Worm (Caenorhabditis elegans) whole organism, mixed stage, embryonic: ENCODE data around the gene egl-5.

Experiments used
- M03D4.4 ChIP-seq: sonication (generic microtip); optimal IDR thresholded peaks from 2 replicates; lab custom pipeline; 2017; ENCODE audit warnings: mild to moderate bottlenecking, missing genetic modification characterization, missing compliant biosample characterization
- bed-3 ChIP-seq: fragments of 200-800 bp; sonication (Bioruptor generic); optimal IDR thresholded peaks from 3 replicates; lab custom pipeline; 2018; ENCODE audit warnings: mild to moderate bottlenecking, missing genetic modification characterization, moderate library complexity, missing compliant biosample characterization
- blmp-1 ChIP-seq: fragments of 150-350 bp; optimal IDR thresholded peaks from 2 replicates; lab custom pipeline; 2014; ENCODE audit warnings: missing biosample characterization, missing genetic modification characterization
- ceh-39 ChIP-seq: fragments of 150-350 bp; optimal IDR thresholded peaks from 2 replicates; lab custom pipeline; 2014; ENCODE audit warnings: missing biosample characterization, missing genetic modification characterization
- ceh-43 ChIP-seq: fragments of 200-800 bp; sonication (Bioruptor generic); optimal IDR thresholded peaks from 2 replicates; lab custom pipeline; 2018; ENCODE audit warnings: mild to moderate bottlenecking, missing genetic modification characterization, moderate library complexity, missing compliant biosample characterization
- ceh-83 ChIP-seq: fragments of 200-800 bp; sonication (Bioruptor generic); optimal IDR thresholded peaks from 2 replicates; lab custom pipeline; 2018; ENCODE audit warnings: mild to moderate bottlenecking, missing genetic modification characterization, missing compliant biosample characterization
- ces-1 ChIP-seq: fragments of 150-350 bp; optimal IDR thresholded peaks from 2 replicates; lab custom pipeline; 2014; ENCODE audit warnings: missing biosample characterization, missing genetic modification reagents, missing genetic modification characterization
- cnd-1 ChIP-seq: fragments of 200-800 bp; sonication (Bioruptor generic); optimal IDR thresholded peaks from 2 replicates; lab custom pipeline; 2018; ENCODE audit warnings: mild to moderate bottlenecking, missing genetic modification characterization, missing compliant biosample characterization
- drap-1 ChIP-seq: fragments of 200-800 bp; sonication (Bioruptor generic); optimal IDR thresholded peaks from 3 replicates; lab custom pipeline; 2018; ENCODE audit warnings: mild to moderate bottlenecking, missing genetic modification characterization, missing compliant biosample characterization
- elt-1 ChIP-seq: sonication (generic microtip); optimal IDR thresholded peaks from 2 replicates; lab custom pipeline; 2017; ENCODE audit warnings: missing genetic modification characterization, mild to moderate bottlenecking, missing compliant biosample characterization, antibody characterized with exemption, moderate library complexity, borderline replicate concordance; ENCODE audit not compliant: insufficient read depth
- elt-3 ChIP-seq: fragments of 150-350 bp; optimal IDR thresholded peaks from 2 replicates; lab custom pipeline; 2014; ENCODE audit warnings: missing biosample characterization, missing genetic modification characterization
- flh-1 ChIP-seq: fragments of 200-800 bp; sonication (Bioruptor generic); optimal IDR thresholded peaks from 2 replicates; lab custom pipeline; 2018; ENCODE audit warnings: mild to moderate bottlenecking, missing genetic modification characterization, moderate library complexity, missing compliant biosample characterization
- ham-2 ChIP-seq: fragments of 200-800 bp; sonication (Bioruptor generic); optimal IDR thresholded peaks from 2 replicates; lab custom pipeline; 2018; ENCODE audit warnings: mild to moderate bottlenecking, missing genetic modification characterization, missing compliant biosample characterization
- hlh-1 ChIP-seq: fragments of 150-350 bp; optimal IDR thresholded peaks from 2 replicates; lab custom pipeline; 2014; ENCODE audit warnings: missing biosample characterization, missing genetic modification reagents, missing genetic modification characterization
- lin-13 ChIP-seq: fragments of 150-350 bp; optimal IDR thresholded peaks from 2 replicates; lab custom pipeline; 2014; ENCODE audit warnings: missing biosample characterization, missing genetic modification characterization
- lin-32 ChIP-seq: fragments of 200-800 bp; sonication (Bioruptor generic); optimal IDR thresholded peaks from 2 replicates; lab custom pipeline; 2018; ENCODE audit warnings: mild to moderate bottlenecking, missing genetic modification characterization, missing compliant biosample characterization
- lsy-2 ChIP-seq: fragments of 150-350 bp; optimal IDR thresholded peaks from 2 replicates; lab custom pipeline; 2014; ENCODE audit warnings: missing biosample characterization, missing genetic modification characterization
- mab-5 ChIP-seq: fragments of 150-350 bp; optimal IDR thresholded peaks from 2 replicates; lab custom pipeline; 2014; ENCODE audit warnings: missing biosample characterization, missing genetic modification characterization
- mep-1 ChIP-seq: fragments of 150-350 bp; optimal IDR thresholded peaks from 2 replicates; lab custom pipeline; 2017; ENCODE audit warnings: missing biosample characterization, missing genetic modification reagents, missing genetic modification characterization, inconsistent platforms
- mls-2 ChIP-seq: sonication (generic microtip); optimal IDR thresholded peaks from 2 replicates; lab custom pipeline; 2016; ENCODE audit warnings: mild to moderate bottlenecking, missing genetic modification characterization, moderate library complexity, missing compliant biosample characterization
- nhr-12 ChIP-seq: fragments of 150-350 bp; optimal IDR thresholded peaks from 2 replicates; lab custom pipeline; 2014; ENCODE audit warnings: missing biosample characterization, missing genetic modification characterization
- nhr-2 ChIP-seq: fragments of 150-350 bp; optimal IDR thresholded peaks from 2 replicates; lab custom pipeline; 2014; ENCODE audit warnings: missing biosample characterization, missing genetic modification characterization
- nhr-237 ChIP-seq: fragments of 150-350 bp; optimal IDR thresholded peaks from 2 replicates; lab custom pipeline; 2014; ENCODE audit warnings: missing biosample characterization, missing genetic modification characterization
- nhr-28 ChIP-seq: fragments of 150-350 bp; optimal IDR thresholded peaks from 2 replicates; lab custom pipeline; 2014; ENCODE audit warnings: missing biosample characterization, missing genetic modification characterization
- nhr-76 ChIP-seq: sonication (generic microtip); optimal IDR thresholded peaks from 2 replicates; lab custom pipeline; 2017; ENCODE audit warnings: missing biosample characterization, missing genetic modification characterization
- pha-4 ChIP-seq: fragments of 150-350 bp; optimal IDR thresholded peaks from 2 replicates; lab custom pipeline; 2018; ENCODE audit warnings: missing biosample characterization, missing genetic modification reagents, missing genetic modification characterization
- sem-2 ChIP-seq: fragments of 200-800 bp; sonication (Bioruptor generic); optimal IDR thresholded peaks from 2 replicates; lab custom pipeline; 2018; ENCODE audit warnings: mild to moderate bottlenecking, missing genetic modification characterization, missing compliant biosample characterization
- snpc-4 ChIP-seq: fragments of 150-350 bp; optimal IDR thresholded peaks from 2 replicates; lab custom pipeline; 2014; ENCODE audit warnings: missing biosample characterization, missing genetic modification characterization
- sptf-1 ChIP-seq: sonication (generic microtip); optimal IDR thresholded peaks from 2 replicates; lab custom pipeline; 2017; ENCODE audit warnings: mild to moderate bottlenecking, missing genetic modification characterization, moderate library complexity, missing compliant biosample characterization
- tbx-8 ChIP-seq: fragments of 200-800 bp; sonication (Bioruptor generic); optimal IDR thresholded peaks from 2 replicates; lab custom pipeline; 2018; ENCODE audit warnings: mild to moderate bottlenecking, missing genetic modification characterization, moderate library complexity, missing compliant biosample characterization
- unc-120 ChIP-seq: sonication (generic microtip); optimal IDR thresholded peaks from 2 replicates; lab custom pipeline; 2017; ENCODE audit warnings: missing genetic modification characterization, missing compliant biosample characterization; ENCODE audit not compliant: poor library complexity, severe bottlenecking
- unc-39 ChIP-seq: fragments of 150-350 bp; optimal IDR thresholded peaks from 2 replicates; lab custom pipeline; 2014; ENCODE audit warnings: missing biosample characterization, missing genetic modification characterization
- unc-62 ChIP-seq: fragments of 150-350 bp; optimal IDR thresholded peaks from 2 replicates; lab custom pipeline; 2014; ENCODE audit warnings: missing biosample characterization, missing genetic modification reagents, missing genetic modification characterization
- zip-8 ChIP-seq: fragments of 150-350 bp; optimal IDR thresholded peaks from 2 replicates; lab custom pipeline; 2014; ENCODE audit warnings: missing biosample characterization, missing genetic modification characterization
- ztf-11 ChIP-seq: fragments of 150-350 bp; optimal IDR thresholded peaks from 2 replicates; lab custom pipeline; 2014; ENCODE audit warnings: missing biosample characterization, missing genetic modification characterization

The egl-5 gene

ce11 chrIII:7838907-7839642, 24.9 kb downstream of the egl-5 start, which contains the start of gene ceh-23:
TSS of gene ceh-23 (plus strand) at chrIII:7839592.
- TF ChIP-seq cnd-1 (no peak), hlh-1 (no peak), snpc-4 (tag; lab: Kevin White, UChicago) (no peak), ces-1 (GFP tag; lab: Kevin White, UChicago) (no peak), nhr-237 (tag; lab: Kevin White, UChicago) (no peak), ceh-43 (GFP tag; lab: Kevin White, UChicago) (no peak), ceh-39 (tag; lab: Kevin White, UChicago) (no peak)

- no peak for TF ChIP-seq lin-13 (tag; lab: Kevin White, UChicago)
- TF ChIP-seq unc-39 (tag; lab: Kevin White, UChicago) = no peak
- TF ChIP-seq unc-62 (GFP tag; lab: Kevin White, UChicago) = no peak
- no peak for TF ChIP-seq ces-1 (GFP tag; lab: Kevin White, UChicago)
- TF ChIP-seq blmp-1 (tag; lab: Kevin White, UChicago) = no peak
- TF ChIP-seq, all 35 proteins: peak for 0
These were observed 29.4 kb downstream of the egl-5 start, which contains the start of gene ZK652.8 for ce11 chrIII:7843536-7843935. TSS of gene ZK652.8 (minus strand) at chrIII:7843636.

- TF ChIP-seq ces-1 (GFP tag; lab: Kevin White, UChicago) (peak; percentile 91), unc-62 (GFP tag; lab: Kevin White, UChicago) (no peak)
These were observed 34.0 kb downstream of the egl-5 start for ce11 chrIII:7848173-7848572.

ce11 chrIII:7854494-7855184, 40.5 kb downstream of the egl-5 start, which contains the start of gene rpl-35:
TSS of gene rpl-35 (plus strand) at chrIII:7855134.
- peak; percentile 66 for TF ChIP-seq mab-5 (tag; lab: Kevin White, UChicago)
- TF ChIP-seq tbx-8 (GFP tag; lab: Kevin White, UChicago) = peak; percentile 85
- TF ChIP-seq lin-13 (tag; lab: Kevin White, UChicago) = peak; percentile 100
- TF ChIP-seq elt-3 (tag; lab: Kevin White, UChicago) = peak; percentile 91
- peak; percentile 91 for TF ChIP-seq unc-62 (GFP tag; lab: Kevin White, UChicago)
- TF ChIP-seq ces-1 (GFP tag; lab: Kevin White, UChicago) = peak; percentile 96
- peak; percentile 72 for TF ChIP-seq unc-39 (tag; lab: Kevin White, UChicago)
- TF ChIP-seq mls-2 = peak; percentile 91
- peak; percentile 79 for TF ChIP-seq hlh-1
- peak; percentile 59 for TF ChIP-seq nhr-76 (tag; lab: Kevin White, UChicago)
- peak; percentile 70 for TF ChIP-seq elt-1 (tag; lab: Kevin White, UChicago)
- peak; percentile 46 for TF ChIP-seq sem-2 (GFP tag; lab: Kevin White, UChicago)
- TF ChIP-seq unc-120 = peak; percentile 95
- peak; percentile 99 for TF ChIP-seq nhr-237 (tag; lab: Kevin White, UChicago)
- TF ChIP-seq ham-2 (GFP tag; lab: Kevin White, UChicago) = peak; percentile 78
- peak; percentile 95 for TF ChIP-seq drap-1 (GFP tag; lab: Kevin White, UChicago)
- TF ChIP-seq cnd-1 = peak; percentile 91
- peak; percentile 99 for TF ChIP-seq pha-4
- peak; percentile 44 for TF ChIP-seq flh-1 (GFP tag; lab: Kevin White, UChicago)
- TF ChIP-seq bed-3 = peak; percentile 76
- TF ChIP-seq snpc-4 (tag; lab: Kevin White, UChicago) = no peak
- TF ChIP-seq lsy-2 = peak; percentile 95
- TF ChIP-seq ceh-43 (GFP tag; lab: Kevin White, UChicago) = peak; percentile 86
- TF ChIP-seq ceh-39 (tag; lab: Kevin White, UChicago) = peak; percentile 97
- peak; percentile 92 for TF ChIP-seq ztf-11 (tag; lab: Kevin White, UChicago)
- peak; percentile 100 for TF ChIP-seq mep-1 (tag; lab: Kevin White, UChicago)
- TF ChIP-seq nhr-28 (tag; lab: Kevin White, UChicago) = peak; percentile 85
- TF ChIP-seq blmp-1 (tag; lab: Kevin White, UChicago) = peak; percentile 84
- peak; percentile 50 for TF ChIP-seq nhr-2 (tag; lab: Kevin White, UChicago)
- peak; percentile 78 for TF ChIP-seq nhr-12 (tag; lab: Kevin White, UChicago)
- peak; percentile 58 for TF ChIP-seq lin-32 (GFP tag; lab: Kevin White, UChicago)
- TF ChIP-seq M03D4.4 = peak; percentile 92
- peak; percentile 2 for TF ChIP-seq zip-8 (tag; lab: Kevin White, UChicago)
- TF ChIP-seq sptf-1 (tag; lab: Kevin White, UChicago) = peak; percentile 97
- TF ChIP-seq ceh-83 (GFP tag; lab: Kevin White, UChicago) = peak; percentile 80
